Fruit fly (Drosophila melanogaster) whole organism, embryonic: Measurements from ENCODE around the gene Or22b.

Experiments used
- B-H1 ChIP-seq: fragments of 200-800 bp; sonication (Bioruptor generic); IDR thresholded peaks from 3 replicates; pipeline ENCODE4 v1.3.6; 2022; ENCODE audit warnings: missing biosample characterization, missing genetic modification characterization
- CG10209 ChIP-seq: fragments of 200-800 bp; sonication (Bioruptor generic); optimal IDR thresholded peaks from 3 replicates; lab custom pipeline; 2017; ENCODE audit warnings: missing biosample characterization, mild to moderate bottlenecking, missing genetic modification characterization, missing genetic modification reagents
- CG10431 ChIP-seq: fragments of 200-800 bp; sonication (Bioruptor generic); optimal IDR thresholded peaks from 3 replicates; lab custom pipeline; 2018; ENCODE audit warnings: missing biosample characterization, mild to moderate bottlenecking, missing genetic modification characterization
- CG10979 ChIP-seq: fragments of 200-800 bp; sonication (Bioruptor generic); optimal IDR thresholded peaks from 2 replicates; lab custom pipeline; 2018; ENCODE audit warnings: missing biosample characterization, mild to moderate bottlenecking, missing genetic modification characterization, moderate library complexity
- CG11085 ChIP-seq: fragments of 200-800 bp; sonication (Bioruptor generic); IDR thresholded peaks from 2 replicates; pipeline ENCODE4 v1.3.6; 2022; ENCODE audit warnings: missing biosample characterization, missing genetic modification characterization
- CG1529 ChIP-seq: fragments of 200-800 bp; sonication (Bioruptor generic); optimal IDR thresholded peaks from 3 replicates; lab custom pipeline; 2018; ENCODE audit warnings: missing biosample characterization, missing genetic modification characterization
- CG17829 ChIP-seq: fragments of 200-800 bp; optimal IDR thresholded peaks from 2 replicates; lab custom pipeline; 2019; ENCODE audit warnings: missing biosample characterization, mild to moderate bottlenecking, missing genetic modification characterization, moderate library complexity
- CG33213 ChIP-seq: fragments of 200-800 bp; sonication (Bioruptor generic); optimal IDR thresholded peaks from 3 replicates; lab custom pipeline; 2016; ENCODE audit warnings: missing biosample characterization, missing genetic modification characterization
- CG33557 ChIP-seq: fragments of 200-800 bp; sonication (Bioruptor generic); optimal IDR thresholded peaks from 2 replicates; lab custom pipeline; 2019; ENCODE audit warnings: missing biosample characterization, mild to moderate bottlenecking, missing genetic modification characterization, moderate library complexity
- CG34376 ChIP-seq: fragments of 200-800 bp; sonication (Bioruptor generic); optimal IDR thresholded peaks from 2 replicates; lab custom pipeline; 2018; ENCODE audit warnings: missing biosample characterization, mild to moderate bottlenecking, missing genetic modification characterization
- CG3995 ChIP-seq: fragments of 200-800 bp; sonication (Bioruptor generic); optimal IDR thresholded peaks from 3 replicates; lab custom pipeline; 2016; ENCODE audit warnings: missing biosample characterization, missing genetic modification characterization
- CG4404 ChIP-seq: fragments of 200-800 bp; sonication (Bioruptor generic); IDR thresholded peaks from 2 replicates; pipeline ENCODE4 v1.3.6; 2022; ENCODE audit warnings: missing biosample characterization, missing genetic modification characterization
- CG7786 ChIP-seq: fragments of 200-800 bp; sonication (Bioruptor generic); optimal IDR thresholded peaks from 2 replicates; lab custom pipeline; 2016; ENCODE audit warnings: missing biosample characterization, missing genetic modification characterization
- CG7963 ChIP-seq: fragments of 200-800 bp; sonication (Bioruptor generic); IDR thresholded peaks from 3 replicates; pipeline ENCODE4 v1.3.6; 2022; ENCODE audit warnings: missing biosample characterization, missing genetic modification characterization; ENCODE audit not compliant: partially characterized antibody
- CG8089 ChIP-seq: fragments of 200-800 bp; sonication (Bioruptor generic); optimal IDR thresholded peaks from 3 replicates; lab custom pipeline; 2016; ENCODE audit warnings: missing biosample characterization, missing genetic modification characterization
- CG8359 ChIP-seq: fragments of 200-800 bp; sonication (Bioruptor generic); optimal IDR thresholded peaks from 2 replicates; lab custom pipeline; 2017; ENCODE audit warnings: missing biosample characterization, mild to moderate bottlenecking, missing genetic modification characterization, borderline replicate concordance
- CG8924 ChIP-seq: fragments of 200-800 bp; optimal IDR thresholded peaks from 3 replicates; lab custom pipeline; 2019; ENCODE audit warnings: missing biosample characterization, mild to moderate bottlenecking, missing genetic modification characterization, moderate library complexity
- CG8944 ChIP-seq: fragments of 200-800 bp; sonication (Bioruptor generic); optimal IDR thresholded peaks from 3 replicates; lab custom pipeline; 2016; ENCODE audit warnings: missing biosample characterization, missing genetic modification characterization
- CG9215 ChIP-seq: fragments of 200-800 bp; sonication (Bioruptor generic); IDR thresholded peaks from 2 replicates; pipeline ENCODE4 v1.3.6; 2022; ENCODE audit warnings: missing biosample characterization, missing genetic modification characterization
- CG9932 ChIP-seq: fragments of 200-800 bp; sonication (Bioruptor generic); IDR thresholded peaks from 2 replicates; pipeline ENCODE4 v1.3.6; 2022; ENCODE audit warnings: missing biosample characterization, missing genetic modification characterization
- Doc3 ChIP-seq: fragments of 200-800 bp; sonication (Bioruptor generic); IDR thresholded peaks from 3 replicates; pipeline ENCODE4 v1.3.6; 2022; ENCODE audit warnings: missing biosample characterization, missing genetic modification characterization; ENCODE audit not compliant: partially characterized antibody
- Dp ChIP-seq: fragments of 200-800 bp; sonication (Bioruptor generic); optimal IDR thresholded peaks from 2 replicates; lab custom pipeline; 2018; ENCODE audit warnings: missing biosample characterization, mild to moderate bottlenecking, missing genetic modification characterization, moderate library complexity
- Elba2 ChIP-seq: fragments of 200-800 bp; sonication (Bioruptor generic); optimal IDR thresholded peaks from 3 replicates; lab custom pipeline; 2016; ENCODE audit warnings: missing biosample characterization, missing genetic modification characterization
- Hmr ChIP-seq: fragments of 200-800 bp; sonication (Bioruptor generic); optimal IDR thresholded peaks from 3 replicates; lab custom pipeline; 2017; ENCODE audit warnings: mild to moderate bottlenecking, missing biosample characterization, missing genetic modification reagents, missing genetic modification characterization
- Hr51 ChIP-seq, 2 experiments: fragments of 200-800 bp; sonication (Bioruptor generic); optimal IDR thresholded peaks; 2 replicates in 1 of 2; 3 replicates in 1 of 2; lab custom pipeline; 2016 to 2018; ENCODE audit warnings: missing biosample characterization in 2 of 2, missing genetic modification characterization in 2 of 2, mild to moderate bottlenecking in 1 of 2, moderate library complexity in 1 of 2
- NC2α ChIP-seq: fragments of 200-800 bp; sonication (Bioruptor generic); optimal IDR thresholded peaks from 2 replicates; lab custom pipeline; 2016; ENCODE audit warnings: missing biosample characterization, missing genetic modification characterization
- NC2β ChIP-seq: fragments of 200-800 bp; sonication (Bioruptor generic); optimal IDR thresholded peaks from 2 replicates; lab custom pipeline; 2016; ENCODE audit warnings: missing biosample characterization, missing genetic modification characterization
- NFAT ChIP-seq: fragments of 200-800 bp; sonication (Bioruptor generic); IDR thresholded peaks from 2 replicates; pipeline ENCODE4 v1.3.6; 2022; ENCODE audit warnings: missing biosample characterization, missing genetic modification characterization
- Nf-YB ChIP-seq: fragments of 200-800 bp; sonication (Bioruptor generic); optimal IDR thresholded peaks from 3 replicates; lab custom pipeline; 2019; ENCODE audit warnings: missing biosample characterization, mild to moderate bottlenecking, missing genetic modification characterization, moderate library complexity
- Oaz ChIP-seq: fragments of 200-800 bp; sonication (Bioruptor generic); IDR thresholded peaks from 2 replicates; pipeline ENCODE4 v1.3.6; 2022; ENCODE audit warnings: missing biosample characterization, missing genetic modification characterization
- ab ChIP-seq: fragments of 200-800 bp; sonication (Bioruptor generic); optimal IDR thresholded peaks from 2 replicates; lab custom pipeline; 2016; ENCODE audit warnings: missing biosample characterization, missing genetic modification characterization
- ash1 ChIP-seq: fragments of 200-800 bp; sonication (Bioruptor generic); optimal IDR thresholded peaks from 2 replicates; lab custom pipeline; 2018; ENCODE audit warnings: missing biosample characterization, mild to moderate bottlenecking, missing genetic modification characterization
- ci ChIP-seq: fragments of 200-800 bp; sonication (Bioruptor generic); IDR thresholded peaks from 3 replicates; pipeline ENCODE4 v1.3.6; 2022; ENCODE audit warnings: missing biosample characterization, missing genetic modification characterization
- crol ChIP-seq: fragments of 200-800 bp; sonication (Bioruptor generic); IDR thresholded peaks from 2 replicates; pipeline ENCODE4 v1.3.6; 2022; ENCODE audit warnings: missing biosample characterization, missing genetic modification characterization
- dati ChIP-seq: fragments of 200-800 bp; sonication (Bioruptor generic); IDR thresholded peaks from 2 replicates; pipeline ENCODE4 v1.3.6; 2022; ENCODE audit warnings: missing biosample characterization, missing genetic modification characterization
- dmrt99B ChIP-seq: fragments of 200-800 bp; sonication (Bioruptor generic); optimal IDR thresholded peaks from 2 replicates; lab custom pipeline; 2018; ENCODE audit warnings: missing biosample characterization, mild to moderate bottlenecking, missing genetic modification characterization, moderate library complexity
- emc ChIP-seq: fragments of 200-800 bp; sonication (Bioruptor generic); optimal IDR thresholded peaks from 2 replicates; lab custom pipeline; 2016; ENCODE audit warnings: missing biosample characterization, missing genetic modification characterization
- fd102C ChIP-seq: fragments of 200-800 bp; sonication (Bioruptor generic); optimal IDR thresholded peaks from 2 replicates; lab custom pipeline; 2018; ENCODE audit warnings: missing biosample characterization, mild to moderate bottlenecking, missing genetic modification characterization, moderate library complexity
- fd64A ChIP-seq: fragments of 200-800 bp; sonication (Bioruptor generic); optimal IDR thresholded peaks from 3 replicates; lab custom pipeline; 2018; ENCODE audit warnings: missing biosample characterization, mild to moderate bottlenecking, missing genetic modification characterization
- gro ChIP-seq: fragments of 200-800 bp; sonication (Bioruptor generic); optimal IDR thresholded peaks from 2 replicates; lab custom pipeline; 2016; ENCODE audit warnings: missing biosample characterization, missing genetic modification characterization
- gsb ChIP-seq: fragments of 200-800 bp; sonication (Bioruptor generic); IDR thresholded peaks from 2 replicates; pipeline ENCODE4 v1.3.6; 2022; ENCODE audit warnings: missing biosample characterization, missing genetic modification characterization
- ham ChIP-seq: fragments of 200-800 bp; sonication (Bioruptor generic); IDR thresholded peaks from 2 replicates; pipeline ENCODE4 v1.3.6; 2022; ENCODE audit warnings: missing biosample characterization, missing genetic modification characterization
- inv ChIP-seq: fragments of 200-800 bp; sonication (Bioruptor generic); IDR thresholded peaks from 2 replicates; pipeline ENCODE4 v1.3.6; 2022; ENCODE audit warnings: missing biosample characterization, missing genetic modification characterization; ENCODE audit not compliant: partially characterized antibody
- jigr1 ChIP-seq: fragments of 200-800 bp; sonication (Bioruptor generic); IDR thresholded peaks from 3 replicates; pipeline ENCODE4 v1.3.6; 2022; ENCODE audit warnings: missing biosample characterization, missing genetic modification characterization
- kay ChIP-seq: fragments of 200-800 bp; sonication (Bioruptor generic); optimal IDR thresholded peaks from 2 replicates; lab custom pipeline; 2016; ENCODE audit warnings: missing biosample characterization, missing genetic modification characterization
- pita ChIP-seq: fragments of 200-800 bp; sonication (Bioruptor generic); optimal IDR thresholded peaks from 2 replicates; lab custom pipeline; 2017; ENCODE audit warnings: missing biosample characterization, mild to moderate bottlenecking, missing genetic modification characterization
- scrt ChIP-seq: fragments of 200-800 bp; sonication (Bioruptor generic); optimal IDR thresholded peaks from 2 replicates; lab custom pipeline; 2018; ENCODE audit warnings: missing biosample characterization, mild to moderate bottlenecking, missing genetic modification characterization, moderate library complexity
- sna ChIP-seq: fragments of 200-800 bp; sonication (Bioruptor generic); IDR thresholded peaks from 2 replicates; pipeline ENCODE4 v1.3.6; 2022; ENCODE audit warnings: missing biosample characterization, missing genetic modification characterization; ENCODE audit not compliant: partially characterized antibody
- usp ChIP-seq: fragments of >200 bp; optimal IDR thresholded peaks from 2 replicates; lab custom pipeline; 2017; ENCODE audit warnings: missing biosample characterization, missing genetic modification characterization
- wor ChIP-seq: fragments of 200-800 bp; sonication (Bioruptor generic); IDR thresholded peaks from 2 replicates; pipeline ENCODE4 v1.3.6; 2022; ENCODE audit warnings: missing biosample characterization, missing genetic modification characterization
- zf30C ChIP-seq: fragments of 200-800 bp; sonication (Bioruptor generic); optimal IDR thresholded peaks from 3 replicates; lab custom pipeline; 2018; ENCODE audit warnings: missing biosample characterization, mild to moderate bottlenecking, missing genetic modification characterization
- zfh2 ChIP-seq: fragments of 200-800 bp; sonication (Bioruptor generic); optimal IDR thresholded peaks from 2 replicates; lab custom pipeline; 2016; ENCODE audit warnings: missing biosample characterization, missing genetic modification characterization

The Or22b gene

dm6 chr2L:1473427-1473826, 49.1 kb upstream of the Or22b start (continued):
- TF ChIP-seq fd64A (GFP tag; lab: Kevin White, UChicago) = no peak
- TF ChIP-seq fd102C = no peak
- no peak for TF ChIP-seq ham (GFP tag; lab: Robert Waterston, UW)
- TF ChIP-seq Hr51 (GFP tag; optimal IDR thresholded peaks at IDR 0.05; lab: Kevin White, UChicago) = peak; percentile 4 to 14
- no peak for TF ChIP-seq sna
- TF ChIP-seq Nf-YB (GFP tag; lab: Kevin White, UChicago) = no peak
- no peak for TF ChIP-seq usp (GFP tag; lab: Kevin White, UChicago)
- no peak for TF ChIP-seq kay (GFP tag; lab: Kevin White, UChicago)
- TF ChIP-seq CG33213 = no peak
- TF ChIP-seq NC2α (GFP tag; lab: Kevin White, UChicago) = no peak
- TF ChIP-seq gro (GFP tag; lab: Kevin White, UChicago) = no peak
- no peak for TF ChIP-seq emc
- no peak for TF ChIP-seq zfh2 (GFP tag; lab: Kevin White, UChicago)
- no peak for TF ChIP-seq gsb (GFP tag; lab: Robert Waterston, UW)
- no peak for TF ChIP-seq Dp (GFP tag; lab: Kevin White, UChicago)
- no peak for TF ChIP-seq CG8089 (GFP tag; lab: Kevin White, UChicago)
- TF ChIP-seq crol = peak; percentile 62
- no peak for TF ChIP-seq NFAT (GFP tag; lab: Robert Waterston, UW)
- no peak for TF ChIP-seq zf30C
- TF ChIP-seq NC2β (GFP tag; lab: Kevin White, UChicago) = no peak
- TF ChIP-seq CG34376 (GFP tag; lab: Kevin White, UChicago) = no peak
- TF ChIP-seq ci (GFP tag; lab: Robert Waterston, UW) = peak; percentile 59; the same call in 2 of the 3 replicates
- no peak for TF ChIP-seq scrt (GFP tag; lab: Kevin White, UChicago)
- TF ChIP-seq CG8944 (GFP tag; lab: Kevin White, UChicago) = peak; percentile 8
- peak; percentile 21 for TF ChIP-seq Hmr
- TF ChIP-seq pita = no peak
- TF ChIP-seq dati (GFP tag; lab: Robert Waterston, UW) = no peak
- TF ChIP-seq CG10431 (GFP tag; lab: Kevin White, UChicago) = no peak
- no peak for TF ChIP-seq CG1529 (GFP tag; lab: Kevin White, UChicago)
- no peak for TF ChIP-seq CG7786
- TF ChIP-seq Oaz (GFP tag; lab: Robert Waterston, UW) = no peak
- TF ChIP-seq CG9215 (GFP tag; lab: Robert Waterston, UW) = peak; percentile 44; the same call in 1 of the 2 replicates
- no peak for TF ChIP-seq CG7963 (GFP tag; lab: Robert Waterston, UW)
- peak; percentile 64 for TF ChIP-seq CG10979 (tag; lab: Kevin White, UChicago)
- TF ChIP-seq CG11085 (GFP tag; lab: Robert Waterston, UW) = 0 out of 2 replicates have a peak, but pooled peaks have one; percentile 13
- TF ChIP-seq CG3995 (GFP tag; lab: Kevin White, UChicago) = no peak
- peak; percentile 52 for TF ChIP-seq CG8924 (tag; lab: Kevin White, UChicago)
- TF ChIP-seq CG9932 (GFP tag; lab: Robert Waterston, UW) = peak; percentile 33; the same call in 1 of the 2 replicates
- no peak for TF ChIP-seq inv (GFP tag; lab: Robert Waterston, UW)
- no peak for TF ChIP-seq wor (GFP tag; lab: Robert Waterston, UW)
- TF ChIP-seq CG17829 = peak; percentile 70
- peak; percentile 60 for TF ChIP-seq dmrt99B (tag; lab: Kevin White, UChicago)
- TF ChIP-seq ab (GFP tag; lab: Kevin White, UChicago) = no peak
- no peak for TF ChIP-seq ash1 (GFP tag; lab: Kevin White, UChicago)
- TF ChIP-seq jigr1 (GFP tag; lab: Robert Waterston, UW) = no peak
- TF ChIP-seq Doc3 (GFP tag; lab: Robert Waterston, UW) = no peak
- TF ChIP-seq B-H1 (GFP tag; lab: Robert Waterston, UW) = peak; percentile 51
- no peak for TF ChIP-seq CG33557 (GFP tag; lab: Kevin White, UChicago)
- no peak for TF ChIP-seq CG8359
- TF ChIP-seq CG4404 (GFP tag; lab: Robert Waterston, UW) = peak; percentile 79
- no peak for TF ChIP-seq CG10209 (GFP tag; lab: Kevin White, UChicago)
- no peak for TF ChIP-seq Elba2
